Fruit fly (Drosophila melanogaster): ENCODE data around the gene CG42570.

CG42570 gene

DNA sequence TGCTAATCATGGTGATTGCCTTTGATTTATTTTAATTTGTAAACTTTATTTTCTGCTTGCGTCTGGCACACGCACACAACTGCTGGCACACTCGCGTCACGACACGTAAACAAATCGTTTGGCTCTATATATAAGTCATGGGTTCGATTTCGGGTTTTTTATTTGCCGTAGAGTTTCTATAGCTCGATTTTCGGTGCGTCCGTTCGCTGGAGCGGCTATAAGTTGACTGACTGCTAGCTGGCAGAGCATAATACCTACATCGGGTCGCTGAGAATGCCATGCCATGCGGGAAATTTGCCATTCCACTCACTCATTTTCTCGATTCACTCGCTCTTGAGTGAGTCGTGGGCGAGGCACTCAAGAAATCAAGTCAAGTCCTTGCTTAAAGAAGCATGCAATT, 10.6 kb downstream of the CG42570 start, which contains the start of gene comm (continued):
- no peak for TF ChIP-seq hb (GFP tag; IDR thresholded peaks at IDR 0.05; ENCODE audit: partially characterized antibody)
- TF ChIP-seq lov (optimal IDR thresholded peaks at IDR 0.05) = no peak
- TF ChIP-seq lov (GFP tag; IDR thresholded peaks at IDR 0.05) = 0 out of 3 replicates have a peak, but pooled peaks have one; percentile 64
- no peak for TF ChIP-seq Poxn (GFP tag; IDR thresholded peaks at IDR 0.05)
- TF ChIP-seq lola (GFP tag; optimal IDR thresholded peaks at IDR 0.05) = no peak
- peak; percentile 71; the same call in 1 of the 2 replicates for TF ChIP-seq tna (GFP tag; IDR thresholded peaks at IDR 0.05; ENCODE audit: partially characterized antibody)
- TF ChIP-seq dimm (GFP tag; IDR thresholded peaks at IDR 0.05) = no peak
- no peak for TF ChIP-seq slp2 (GFP tag; optimal IDR thresholded peaks at IDR 0.05)
- TF ChIP-seq CG8924 (tag; optimal IDR thresholded peaks at IDR 0.05) = peak; percentile 34
- TF ChIP-seq Hr51 (GFP tag; optimal IDR thresholded peaks at IDR 0.05) = no peak
- no peak for TF ChIP-seq CG16863 (GFP tag; optimal IDR thresholded peaks at IDR 0.05)
- TF ChIP-seq CG32532 (GFP tag; IDR thresholded peaks at IDR 0.05) = peak; percentile 46; the same call in 1 of the 2 replicates
- no peak for TF ChIP-seq CG6272 (GFP tag; IDR thresholded peaks at IDR 0.05)
- no peak; the same call in 2 of the 3 replicates for TF ChIP-seq B-H1 (GFP tag; IDR thresholded peaks at IDR 0.05)
- TF ChIP-seq gsb (GFP tag; IDR thresholded peaks at IDR 0.05) = no peak
- no peak for TF ChIP-seq shn (GFP tag; optimal IDR thresholded peaks at IDR 0.05)
- no peak for TF ChIP-seq fd3F (GFP tag; optimal IDR thresholded peaks at IDR 0.05)
- no peak for TF ChIP-seq CG14860 (GFP tag; IDR thresholded peaks at IDR 0.05; ENCODE audit: partially characterized antibody)
- no peak for TF ChIP-seq pan (optimal IDR thresholded peaks at IDR 0.05)
- TF ChIP-seq pan (GFP tag; optimal IDR thresholded peaks at IDR 0.05 in 1 of 2, IDR thresholded peaks at IDR 0.05 in 1 of 2) = peak in 1 of 2 experiments; percentile 34
- peak; percentile 70 for TF ChIP-seq MTF-1 (GFP tag; optimal IDR thresholded peaks at IDR 0.05; ENCODE audit: borderline replicate concordance)
- TF ChIP-seq fd96Cb (tag; optimal IDR thresholded peaks at IDR 0.05) = no peak
- no peak for TF ChIP-seq ssp (GFP tag; IDR thresholded peaks at IDR 0.05)
- TF ChIP-seq sens (GFP tag) = peak; percentile 87
- TF ChIP-seq CG10209 (GFP tag; optimal IDR thresholded peaks at IDR 0.05) = no peak
- TF ChIP-seq CTCF (GFP tag; optimal IDR thresholded peaks at IDR 0.05) = no peak
- TF ChIP-seq CG17385 (GFP tag; optimal IDR thresholded peaks at IDR 0.05) = peak; percentile 48
- TF ChIP-seq Bteb2 (GFP tag; optimal IDR thresholded peaks at IDR 0.05) = no peak
- TF ChIP-seq sisA (GFP tag; IDR thresholded peaks at IDR 0.05) = no peak
- TF ChIP-seq sc (optimal IDR thresholded peaks at IDR 0.05) = no peak
- no peak for TF ChIP-seq sc (GFP tag; optimal IDR thresholded peaks at IDR 0.05)
- TF ChIP-seq pzg (GFP tag; optimal IDR thresholded peaks at IDR 0.05) = no peak
- peak; percentile 31 for TF ChIP-seq CG13624 (GFP tag; optimal IDR thresholded peaks at IDR 0.05)
- no peak for TF ChIP-seq cato (GFP tag; optimal IDR thresholded peaks at IDR 0.05; ENCODE audit: borderline replicate concordance)
- TF ChIP-seq CG3995 (GFP tag; optimal IDR thresholded peaks at IDR 0.05) = no peak
- peak; percentile 65 for TF ChIP-seq gcm (GFP tag; optimal IDR thresholded peaks at IDR 0.05)
- no peak for TF ChIP-seq CG10147 (GFP tag; optimal IDR thresholded peaks at IDR 0.05)
- peak; percentile 88 for TF ChIP-seq abd-A (tag; optimal IDR thresholded peaks at IDR 0.05)
- TF ChIP-seq CG7271 (tag; optimal IDR thresholded peaks at IDR 0.05) = no peak
- no peak for TF ChIP-seq CG10274 (GFP tag; optimal IDR thresholded peaks at IDR 0.05)
- no peak for TF ChIP-seq Elba2 (GFP tag; optimal IDR thresholded peaks at IDR 0.05)
- no peak for TF ChIP-seq GATAe (GFP tag; conservative IDR thresholded peaks at IDR 0.05)
- TF ChIP-seq grau (tag; optimal IDR thresholded peaks at IDR 0.05) = peak; percentile 27
- peak; percentile 31; the same call in 1 of the 3 replicates for TF ChIP-seq Dbx (GFP tag; IDR thresholded peaks at IDR 0.05)
- no peak for TF ChIP-seq CG12659 (GFP tag; optimal IDR thresholded peaks at IDR 0.05)
- TF ChIP-seq Fer3 (tag; optimal IDR thresholded peaks at IDR 0.05) = peak; percentile 11
- no peak for TF ChIP-seq CG4820 (GFP tag; optimal IDR thresholded peaks at IDR 0.05)
- no peak for TF ChIP-seq da (GFP tag; optimal IDR thresholded peaks at IDR 0.05)
- TF ChIP-seq Abd-B (GFP tag; optimal IDR thresholded peaks at IDR 0.05) = no peak
- TF ChIP-seq CG7928 (GFP tag; optimal IDR thresholded peaks at IDR 0.05) = no peak
- TF ChIP-seq Atf6 (GFP tag; IDR thresholded peaks at IDR 0.05) = peak; percentile 52; the same call in 1 of the 2 replicates
- TF ChIP-seq Tbp (GFP tag; optimal IDR thresholded peaks at IDR 0.05) = no peak
